Fruit fly (Drosophila melanogaster) whole organism, prepupa: ENCODE measurements around the gene CG2767.
A peak's percentile ranks its signal among the peaks of the same experiment; 100 is the strongest.

ENCODE experiments used
- Blimp-1 ChIP-seq: fragments of 200-800 bp; sonication (Bioruptor generic); optimal IDR thresholded peaks from 3 replicates; lab custom pipeline; 2017; ENCODE audit warnings: missing biosample characterization, missing genetic modification characterization, mild to moderate bottlenecking, moderate library complexity, missing genetic modification reagents
- CG11294 ChIP-seq: fragments of 200-800 bp; sonication (Bioruptor generic); IDR thresholded peaks from 2 replicates; pipeline ENCODE4 v1.3.6; 2022; ENCODE audit warnings: missing biosample characterization, missing genetic modification characterization
- CG15336 ChIP-seq: fragments of 200-800 bp; sonication (Bioruptor generic); IDR thresholded peaks from 2 replicates; pipeline ENCODE4 v1.3.6; 2022; ENCODE audit warnings: missing biosample characterization, missing genetic modification characterization
- CG1621 ChIP-seq: fragments of 200-800 bp; sonication (Bioruptor generic); optimal IDR thresholded peaks from 3 replicates; lab custom pipeline; 2018; ENCODE audit warnings: missing biosample characterization, mild to moderate bottlenecking, missing genetic modification characterization
- CG3032 ChIP-seq: fragments of 200-800 bp; optimal IDR thresholded peaks from 2 replicates; lab custom pipeline; 2019; ENCODE audit warnings: missing biosample characterization, mild to moderate bottlenecking, missing genetic modification characterization, moderate library complexity
- CG31627 ChIP-seq: fragments of 200-800 bp; sonication (Bioruptor generic); optimal IDR thresholded peaks from 3 replicates; lab custom pipeline; 2016; ENCODE audit warnings: missing biosample characterization, missing genetic modification characterization
- CG34406 ChIP-seq: fragments of 200-800 bp; sonication (Bioruptor generic); optimal IDR thresholded peaks from 3 replicates; lab custom pipeline; 2016; ENCODE audit warnings: missing biosample characterization, missing genetic modification characterization
- CG4318 ChIP-seq: fragments of 200-800 bp; sonication (Bioruptor generic); optimal IDR thresholded peaks from 3 replicates; lab custom pipeline; 2017; ENCODE audit warnings: missing biosample characterization, mild to moderate bottlenecking, missing genetic modification characterization
- CG6163 ChIP-seq: fragments of 200-800 bp; sonication (Bioruptor generic); IDR thresholded peaks from 3 replicates; pipeline ENCODE4 v1.3.6; 2022; ENCODE audit warnings: missing biosample characterization, missing genetic modification characterization
- CG6276 ChIP-seq: fragments of 200-800 bp; sonication (Bioruptor generic); optimal IDR thresholded peaks from 2 replicates; lab custom pipeline; 2017; ENCODE audit warnings: missing biosample characterization, mild to moderate bottlenecking, missing genetic modification characterization
- CG6792 ChIP-seq: fragments of 200-800 bp; sonication (Bioruptor generic); optimal IDR thresholded peaks from 3 replicates; lab custom pipeline; 2016; ENCODE audit warnings: missing biosample characterization, missing genetic modification characterization
- CG6808 ChIP-seq: fragments of 200-800 bp; sonication (Bioruptor generic); optimal IDR thresholded peaks from 3 replicates; lab custom pipeline; 2017; ENCODE audit warnings: missing biosample characterization, missing genetic modification characterization, mild to moderate bottlenecking, moderate library complexity, missing genetic modification reagents
- CG7368 ChIP-seq: fragments of 200-800 bp; sonication (Bioruptor generic); optimal IDR thresholded peaks from 3 replicates; lab custom pipeline; 2016; ENCODE audit warnings: missing biosample characterization, missing genetic modification characterization
- CG8119 ChIP-seq: fragments of 200-800 bp; sonication (Bioruptor generic); IDR thresholded peaks from 3 replicates; pipeline ENCODE4 v1.3.6; 2022; ENCODE audit warnings: missing biosample characterization, missing genetic modification characterization
- CG8319 ChIP-seq: fragments of 200-800 bp; sonication (Bioruptor generic); optimal IDR thresholded peaks from 3 replicates; lab custom pipeline; 2016; ENCODE audit warnings: missing biosample characterization, missing genetic modification characterization
- CG8632 ChIP-seq: fragments of 200-800 bp; sonication (Bioruptor generic); optimal IDR thresholded peaks from 3 replicates; lab custom pipeline; 2016; ENCODE audit warnings: missing biosample characterization, missing genetic modification characterization
- CG9139 ChIP-seq: fragments of 200-800 bp; sonication (Bioruptor generic); optimal IDR thresholded peaks from 3 replicates; lab custom pipeline; 2017; ENCODE audit warnings: missing biosample characterization, mild to moderate bottlenecking, missing genetic modification characterization
- Eip78C ChIP-seq: fragments of 200-800 bp; sonication (Bioruptor generic); peaks from one replicate; lab custom pipeline; 2016; ENCODE audit warnings: missing biosample characterization, missing genetic modification characterization
- Eip93F ChIP-seq: fragments of 200-800 bp; sonication (Bioruptor generic); optimal IDR thresholded peaks from 2 replicates; lab custom pipeline; 2016; ENCODE audit warnings: missing biosample characterization, mild to moderate bottlenecking, missing genetic modification characterization
- Ets21C ChIP-seq: fragments of 200-800 bp; sonication (Bioruptor generic); optimal IDR thresholded peaks from 3 replicates; lab custom pipeline; 2016; ENCODE audit warnings: missing biosample characterization, missing genetic modification characterization
- Hr38 ChIP-seq: sonication (Bioruptor generic); optimal IDR thresholded peaks from 2 replicates; lab custom pipeline; 2016; ENCODE audit warnings: missing biosample characterization, missing genetic modification characterization
- Hr4 ChIP-seq: fragments of 200-800 bp; sonication (Bioruptor generic); optimal IDR thresholded peaks from 3 replicates; lab custom pipeline; 2016; ENCODE audit warnings: missing biosample characterization, missing genetic modification characterization
- Met ChIP-seq: fragments of 200-800 bp; sonication (Bioruptor generic); optimal IDR thresholded peaks from 3 replicates; lab custom pipeline; 2016; ENCODE audit warnings: missing biosample characterization, missing genetic modification characterization
- OdsH ChIP-seq: fragments of 200-800 bp; sonication (Bioruptor generic); optimal IDR thresholded peaks from 3 replicates; lab custom pipeline; 2016; ENCODE audit warnings: missing biosample characterization, missing genetic modification characterization
- Smox ChIP-seq: fragments of 200-800 bp; sonication (Bioruptor generic); optimal IDR thresholded peaks from 3 replicates; lab custom pipeline; 2016; ENCODE audit warnings: missing biosample characterization, missing genetic modification characterization
- Sox14 ChIP-seq: fragments of 200-800 bp; sonication (Bioruptor generic); optimal IDR thresholded peaks from 3 replicates; lab custom pipeline; 2016; ENCODE audit warnings: missing biosample characterization, missing genetic modification characterization
- Sox15 ChIP-seq: fragments of 200-800 bp; sonication (Bioruptor generic); optimal IDR thresholded peaks from 3 replicates; lab custom pipeline; 2016; ENCODE audit warnings: missing biosample characterization, missing genetic modification characterization
- achi ChIP-seq: fragments of 200-800 bp; sonication (Bioruptor generic); optimal IDR thresholded peaks from 3 replicates; lab custom pipeline; 2016; ENCODE audit warnings: missing biosample characterization, missing genetic modification characterization
- acj6 ChIP-seq: fragments of 200-800 bp; sonication (Bioruptor generic); optimal IDR thresholded peaks from 3 replicates; lab custom pipeline; 2016; ENCODE audit warnings: missing biosample characterization, missing genetic modification characterization
- cyc ChIP-seq: fragments of 200-800 bp; sonication (Bioruptor generic); optimal IDR thresholded peaks from 3 replicates; lab custom pipeline; 2016; ENCODE audit warnings: missing biosample characterization, missing genetic modification characterization
- dac ChIP-seq: fragments of 200-800 bp; sonication (Bioruptor generic); optimal IDR thresholded peaks from 2 replicates; lab custom pipeline; 2017; ENCODE audit warnings: missing biosample characterization, mild to moderate bottlenecking, missing genetic modification characterization
- dsx ChIP-seq: fragments of 200-800 bp; optimal IDR thresholded peaks from 3 replicates; lab custom pipeline; 2019; ENCODE audit warnings: missing biosample characterization, mild to moderate bottlenecking, missing genetic modification characterization, moderate library complexity; ENCODE audit not compliant: poor library complexity, severe bottlenecking
- eg ChIP-seq: fragments of 200-800 bp; sonication (Bioruptor generic); IDR thresholded peaks from 3 replicates; pipeline ENCODE4 v1.3.6; 2022; ENCODE audit warnings: missing biosample characterization, missing genetic modification characterization
- esn ChIP-seq: fragments of 200-800 bp; sonication (Bioruptor generic); optimal IDR thresholded peaks from 2 replicates; lab custom pipeline; 2016; ENCODE audit warnings: missing biosample characterization, mild to moderate bottlenecking, missing genetic modification characterization, moderate library complexity
- fd85E ChIP-seq: fragments of 200-800 bp; sonication (Bioruptor generic); optimal IDR thresholded peaks from 3 replicates; lab custom pipeline; 2016; ENCODE audit warnings: missing biosample characterization, missing genetic modification characterization
- fkh ChIP-seq: fragments of 200-800 bp; sonication (Bioruptor generic); optimal IDR thresholded peaks from 3 replicates; lab custom pipeline; 2017; ENCODE audit warnings: missing biosample characterization, mild to moderate bottlenecking, missing genetic modification characterization, moderate library complexity
- net ChIP-seq: fragments of 200-800 bp; sonication (Bioruptor generic); optimal IDR thresholded peaks from 3 replicates; lab custom pipeline; 2016; ENCODE audit warnings: missing biosample characterization, missing genetic modification characterization
- pdm3 ChIP-seq: fragments of 200-800 bp; sonication (Bioruptor generic); optimal IDR thresholded peaks from 3 replicates; lab custom pipeline; 2016; ENCODE audit warnings: missing biosample characterization, missing genetic modification characterization
- salr ChIP-seq, 2 experiments: fragments of 200-800 bp; sonication (Bioruptor generic); optimal IDR thresholded peaks; 3 replicates each; lab custom pipeline; 2016 to 2018; ENCODE audit warnings: missing biosample characterization in 2 of 2, missing genetic modification characterization in 2 of 2, mild to moderate bottlenecking in 1 of 2
- spab ChIP-seq: fragments of 200-800 bp; sonication (Bioruptor generic); optimal IDR thresholded peaks from 2 replicates; lab custom pipeline; 2017; ENCODE audit warnings: missing biosample characterization, mild to moderate bottlenecking, missing genetic modification characterization, missing genetic modification reagents
- ss ChIP-seq, 2 experiments: fragments of 200-800 bp; sonication (Bioruptor generic); optimal IDR thresholded peaks; 2 replicates in 1 of 2; 3 replicates in 1 of 2; lab custom pipeline; 2017 to 2018; ENCODE audit warnings: mild to moderate bottlenecking in 2 of 2, missing biosample characterization in 2 of 2, missing genetic modification characterization in 2 of 2, moderate library complexity in 1 of 2
- svp ChIP-seq: fragments of 200-800 bp; sonication (Bioruptor generic); peaks from one replicate; lab custom pipeline; 2016; ENCODE audit warnings: missing biosample characterization, missing genetic modification characterization
- topi ChIP-seq: fragments of 200-800 bp; sonication (Bioruptor generic); optimal IDR thresholded peaks from 3 replicates; lab custom pipeline; 2016; ENCODE audit warnings: missing biosample characterization, missing genetic modification characterization

The CG2767 gene

dm6 chr3R:8032923-8033478, 25.1 kb upstream of the CG2767 start, which contains the start of the genes CG11035 and unc-45 (continued):
- TF ChIP-seq eg (GFP tag; lab: Robert Waterston, UW) (peak; percentile 64), dsx (peak; percentile 68), esn (peak; percentile 43), svp (GFP tag; lab: Kevin White, UChicago) (peak; percentile 98), achi (peak; percentile 26), Smox (peak; percentile 31), CG31627 (GFP tag; lab: Kevin White, UChicago) (peak; percentile 8)

dm6 chr3R:8030151-8030899, 22.4 kb upstream of the CG2767 start, which contains the start of the genes CG10903 and CG2747:
Gene CG10903 (plus strand): TSS chr3R:8030411.
Gene CG2747 (minus strand): TSS chr3R:8030790.
- TF ChIP-seq net (GFP tag; lab: Kevin White, UChicago) (no peak), CG6792 (GFP tag; lab: Kevin White, UChicago) (no peak), svp (GFP tag; lab: Kevin White, UChicago) (peak; percentile 51), Smox (no peak), CG34406 (GFP tag; lab: Kevin White, UChicago) (no peak), fkh (GFP tag; lab: Kevin White, UChicago) (peak; percentile 93), Hr4 (no peak), Eip78C (peak; percentile 73), CG9139 (GFP tag; lab: Kevin White, UChicago) (no peak), Sox14 (GFP tag; lab: Kevin White, UChicago) (peak; percentile 59), CG8119 (GFP tag; lab: Robert Waterston, UW) (no peak), ss (GFP tag; optimal IDR thresholded peaks at IDR 0.05; lab: Kevin White, UChicago) (no peak), acj6 (GFP tag; lab: Kevin White, UChicago) (no peak), Blimp-1 (GFP tag; lab: Kevin White, UChicago) (peak; percentile 65), CG6163 (GFP tag; lab: Robert Waterston, UW) (0 out of 3 replicates have a peak, but pooled peaks have one; percentile 21)
- TF ChIP-seq, all 60 proteins: peak for 6

dm6 chr3R:8029496-8030013, 21.6 kb upstream of the CG2767 start, which contains the start of gene ImpE3:
Gene ImpE3 (minus strand): TSS chr3R:8029546.
- 0 out of 3 replicates have a peak, but pooled peaks have one; percentile 9 for TF ChIP-seq CG6163 (GFP tag; lab: Robert Waterston, UW)
- peak; percentile 21 for TF ChIP-seq CG8319
- TF ChIP-seq acj6 (GFP tag; lab: Kevin White, UChicago) = peak; percentile 53
- peak; percentile 41; the same call in 2 of the 3 replicates for TF ChIP-seq CG8119 (GFP tag; lab: Robert Waterston, UW)
- TF ChIP-seq OdsH (GFP tag; lab: Kevin White, UChicago) = peak; percentile 50
- peak; percentile 27 for TF ChIP-seq fd85E (GFP tag; lab: Kevin White, UChicago)
- TF ChIP-seq Ets21C = peak; percentile 44
- TF ChIP-seq CG6808 = peak; percentile 37
- peak; percentile 84 for TF ChIP-seq esn
- no peak for TF ChIP-seq CG11294
- no peak for TF ChIP-seq CG9139 (GFP tag; lab: Kevin White, UChicago)
- TF ChIP-seq CG31627 (GFP tag; lab: Kevin White, UChicago) = peak; percentile 60
- peak; percentile 16 for TF ChIP-seq dsx
- TF ChIP-seq CG7368 (GFP tag; lab: Kevin White, UChicago) = peak; percentile 23
- no peak for TF ChIP-seq fkh (GFP tag; lab: Kevin White, UChicago)
- TF ChIP-seq CG1621 = no peak
- no peak for TF ChIP-seq dac
- TF ChIP-seq Sox14 (GFP tag; lab: Kevin White, UChicago) = peak; percentile 66
- peak; percentile 65 for TF ChIP-seq CG34406 (GFP tag; lab: Kevin White, UChicago)
- TF ChIP-seq CG8632 = peak; percentile 68
- TF ChIP-seq Hr38 (GFP tag; lab: Kevin White, UChicago) = no peak
- TF ChIP-seq topi = peak; percentile 79
- TF ChIP-seq pdm3 = peak; percentile 58
- peak; percentile 26 for TF ChIP-seq CG3032 (tag; lab: Kevin White, UChicago)
- TF ChIP-seq CG4318 (GFP tag; lab: Kevin White, UChicago) = peak; percentile 3
- no peak for TF ChIP-seq salr (GFP tag; optimal IDR thresholded peaks at IDR 0.05; lab: Kevin White, UChicago)
- TF ChIP-seq spab (GFP tag; lab: Kevin White, UChicago) = no peak
- TF ChIP-seq Eip93F (GFP tag; lab: Kevin White, UChicago) = peak; percentile 86
- TF ChIP-seq CG6276 (GFP tag; lab: Kevin White, UChicago) = peak; percentile 55
- TF ChIP-seq Met (GFP tag; lab: Kevin White, UChicago) = peak; percentile 82
- TF ChIP-seq CG15336 (GFP tag; lab: Robert Waterston, UW) = no peak
- peak; percentile 53 for TF ChIP-seq achi
- peak; percentile 54 for TF ChIP-seq cyc (GFP tag; lab: Kevin White, UChicago)
- TF ChIP-seq Sox15 (GFP tag; lab: Kevin White, UChicago) = peak; percentile 29
- TF ChIP-seq Smox = peak; percentile 80
